Worm (Caenorhabditis elegans): Measurements from ENCODE around the gene R02F2.10.

- TF ChIP-seq nhr-10 (tag; optimal IDR thresholded peaks at IDR 0.05) (no peak), ztf-11 (tag; optimal IDR thresholded peaks at IDR 0.05) (no peak), egl-27 (tag; optimal IDR thresholded peaks at IDR 0.05) (no peak), fos-1 (tag; optimal IDR thresholded peaks at IDR 0.05) (peak; percentile 12), snpc-4 (tag; optimal IDR thresholded peaks at IDR 0.05) (no peak), ama-1 (optimal IDR thresholded peaks at IDR 0.05) (peak; percentile 38), peb-1 (tag; optimal IDR thresholded peaks at IDR 0.05) (no peak)
Observed at ce11 chrIII:5501358-5502287, 23.5 kb downstream of the R02F2.10 start, which contains the start of gene R02F2.1.

Data from whole organism, L2 larva.